Worm (Caenorhabditis elegans) whole organism, late embryonic: Measurements from ENCODE around the gene F49E11.2.

Experiments used
- T23F11.4 ChIP-seq: fragments of 200-800 bp; sonication (Bioruptor generic); optimal IDR thresholded peaks from 2 replicates; lab custom pipeline; 2018; ENCODE audit warnings: mild to moderate bottlenecking, missing genetic modification characterization, missing compliant biosample characterization
- ceh-45 ChIP-seq: fragments of 200-800 bp; sonication (Bioruptor generic); IDR thresholded peaks from 2 replicates; pipeline ENCODE4 v1.3.6; 2022; ENCODE audit warnings: missing genetic modification reagents, missing genetic modification characterization, missing compliant biosample characterization
- mec-3 ChIP-seq: sonication (generic microtip); optimal IDR thresholded peaks from 2 replicates; lab custom pipeline; 2016; ENCODE audit warnings: borderline replicate concordance, missing genetic modification characterization, missing compliant biosample characterization
- pag-3 ChIP-seq: sonication (generic microtip); optimal IDR thresholded peaks from 2 replicates; lab custom pipeline; 2016; ENCODE audit warnings: missing compliant biosample characterization, missing genetic modification characterization, borderline replicate concordance

- TF ChIP-seq ceh-45 (GFP tag; lab: Robert Waterston, UW) (no peak), mec-3 (tag; lab: Kevin White, UChicago) (no peak), pag-3 (tag; lab: Kevin White, UChicago) (no peak), T23F11.4 (GFP tag; lab: Kevin White, UChicago) (no peak)
Measured at ce11 chrIV:13013231-13013630, 25.6 kb downstream of the F49E11.2 start.
